Fruit fly (Drosophila melanogaster) whole organism, embryonic: ENCODE data around the gene CG4020.
A peak's percentile ranks its signal among the peaks of the same experiment; 100 is the strongest.

Source experiments
- Bgb ChIP-seq: fragments of 200-800 bp; sonication (Bioruptor generic); IDR thresholded peaks from 2 replicates; pipeline ENCODE4 v1.3.6; 2022; ENCODE audit warnings: missing biosample characterization, missing genetic modification characterization; ENCODE audit not compliant: partially characterized antibody
- CG10979 ChIP-seq: fragments of 200-800 bp; sonication (Bioruptor generic); optimal IDR thresholded peaks from 2 replicates; lab custom pipeline; 2018; ENCODE audit warnings: missing biosample characterization, mild to moderate bottlenecking, missing genetic modification characterization, moderate library complexity
- CG11398 ChIP-seq: fragments of 200-800 bp; sonication (Bioruptor generic); optimal IDR thresholded peaks from 2 replicates; lab custom pipeline; 2016; ENCODE audit warnings: missing biosample characterization, missing genetic modification characterization
- CG15601 ChIP-seq: fragments of 200-800 bp; sonication (Bioruptor generic); optimal IDR thresholded peaks from 3 replicates; lab custom pipeline; 2019; ENCODE audit warnings: missing biosample characterization, mild to moderate bottlenecking, missing genetic modification characterization, moderate library complexity
- CG1603 ChIP-seq: fragments of 200-800 bp; sonication (Bioruptor generic); optimal IDR thresholded peaks from 2 replicates; lab custom pipeline; 2019; ENCODE audit warnings: missing biosample characterization, mild to moderate bottlenecking, missing genetic modification characterization, moderate library complexity
- CG16863 ChIP-seq: fragments of 200-800 bp; sonication (Bioruptor generic); optimal IDR thresholded peaks from 3 replicates; lab custom pipeline; 2016; ENCODE audit warnings: missing biosample characterization, missing genetic modification characterization
- CG17385 ChIP-seq: fragments of 200-800 bp; sonication (Bioruptor generic); optimal IDR thresholded peaks from 3 replicates; lab custom pipeline; 2018; ENCODE audit warnings: missing biosample characterization, mild to moderate bottlenecking, missing genetic modification characterization
- CG2678 ChIP-seq: fragments of 200-800 bp; sonication (Bioruptor generic); optimal IDR thresholded peaks from 3 replicates; lab custom pipeline; 2019; ENCODE audit warnings: missing biosample characterization, mild to moderate bottlenecking, missing genetic modification characterization, moderate library complexity
- CG32532 ChIP-seq: fragments of 200-800 bp; sonication (Bioruptor generic); IDR thresholded peaks from 2 replicates; pipeline ENCODE4 v1.3.6; 2022; ENCODE audit warnings: missing biosample characterization, missing genetic modification characterization
- CG34224 ChIP-seq: fragments of 200-800 bp; sonication (Bioruptor generic); IDR thresholded peaks from 3 replicates; pipeline ENCODE4 v1.3.6; 2022; ENCODE audit warnings: missing biosample characterization, missing genetic modification characterization; ENCODE audit not compliant: partially characterized antibody
- CG4617 ChIP-seq: fragments of 200-800 bp; sonication (Bioruptor generic); optimal IDR thresholded peaks from 3 replicates; lab custom pipeline; 2016; ENCODE audit warnings: missing biosample characterization, missing genetic modification characterization, borderline replicate concordance
- CG6683 ChIP-seq: fragments of 200-800 bp; sonication (Bioruptor generic); optimal IDR thresholded peaks from 2 replicates; lab custom pipeline; 2017; ENCODE audit warnings: missing biosample characterization, mild to moderate bottlenecking, missing genetic modification characterization, missing genetic modification reagents
- CG6791 ChIP-seq: fragments of 200-800 bp; sonication (Bioruptor generic); IDR thresholded peaks from 3 replicates; pipeline ENCODE4 v1.3.6; 2022; ENCODE audit warnings: missing biosample characterization, missing genetic modification characterization; ENCODE audit not compliant: partially characterized antibody
- CHES-1-like ChIP-seq: fragments of 200-800 bp; sonication (Bioruptor generic); optimal IDR thresholded peaks from 2 replicates; lab custom pipeline; 2016; ENCODE audit warnings: missing biosample characterization, missing genetic modification characterization
- Ets97D ChIP-seq: fragments of 200-800 bp; sonication (Bioruptor generic); optimal IDR thresholded peaks from 3 replicates; lab custom pipeline; 2016; ENCODE audit warnings: missing biosample characterization, missing genetic modification characterization
- GATAe ChIP-seq: fragments of 200-800 bp; sonication (Bioruptor generic); conservative IDR thresholded peaks from 2 replicates; pipeline ENCODE4 v1.3.6; 2022; ENCODE audit warnings: missing biosample characterization, missing genetic modification characterization
- MESR4 ChIP-seq: fragments of 200-800 bp; sonication (Bioruptor generic); optimal IDR thresholded peaks from 2 replicates; lab custom pipeline; 2018; ENCODE audit warnings: missing biosample characterization, mild to moderate bottlenecking, missing genetic modification characterization, moderate library complexity
- Oli ChIP-seq: fragments of 200-800 bp; sonication (Bioruptor generic); optimal IDR thresholded peaks from 2 replicates; lab custom pipeline; 2018; ENCODE audit warnings: missing biosample characterization, mild to moderate bottlenecking, missing genetic modification characterization, moderate library complexity
- Scr ChIP-seq: fragments of 200-800 bp; sonication (Bioruptor generic); IDR thresholded peaks from 2 replicates; pipeline ENCODE4 v1.3.6; 2022; ENCODE audit warnings: missing biosample characterization, missing genetic modification characterization; ENCODE audit not compliant: partially characterized antibody
- Side ChIP-seq: fragments of 200-800 bp; sonication (Bioruptor generic); optimal IDR thresholded peaks from 2 replicates; lab custom pipeline; 2016; ENCODE audit warnings: missing biosample characterization, missing genetic modification characterization
- Sry-β ChIP-seq: fragments of 200-800 bp; sonication (Bioruptor generic); optimal IDR thresholded peaks from 2 replicates; lab custom pipeline; 2018; ENCODE audit warnings: missing biosample characterization, mild to moderate bottlenecking, missing genetic modification characterization, moderate library complexity
- Taf1 ChIP-seq: fragments of 200-800 bp; sonication (Bioruptor generic); IDR thresholded peaks from 2 replicates; pipeline ENCODE4 v1.3.6; 2022; ENCODE audit warnings: missing biosample characterization, missing genetic modification characterization
- abd-A ChIP-seq: fragments of 200-800 bp; sonication (Bioruptor generic); optimal IDR thresholded peaks from 3 replicates; lab custom pipeline; 2019; ENCODE audit warnings: missing biosample characterization, mild to moderate bottlenecking, missing genetic modification characterization, moderate library complexity
- al ChIP-seq: fragments of 200-800 bp; sonication (Bioruptor generic); IDR thresholded peaks from 2 replicates; pipeline ENCODE4 v1.3.6; 2022; ENCODE audit warnings: missing biosample characterization, missing genetic modification characterization
- ash1 ChIP-seq: fragments of 200-800 bp; sonication (Bioruptor generic); optimal IDR thresholded peaks from 2 replicates; lab custom pipeline; 2018; ENCODE audit warnings: missing biosample characterization, mild to moderate bottlenecking, missing genetic modification characterization
- br ChIP-seq: fragments of >200 bp; optimal IDR thresholded peaks from 2 replicates; lab custom pipeline; 2017
- bsh ChIP-seq, 2 experiments: fragments of 200-800 bp; sonication (Bioruptor generic); optimal IDR thresholded peaks; 2 replicates each; lab custom pipeline; 2017 to 2018; ENCODE audit warnings: mild to moderate bottlenecking in 2 of 2, missing biosample characterization in 2 of 2, missing genetic modification characterization in 2 of 2, moderate library complexity in 1 of 2
- chinmo ChIP-seq: fragments of 200-800 bp; sonication (Bioruptor generic); IDR thresholded peaks from 4 replicates; pipeline ENCODE4 v1.3.6; 2022; ENCODE audit warnings: missing biosample characterization, missing genetic modification characterization; ENCODE audit not compliant: partially characterized antibody
- crp ChIP-seq, 2 experiments: fragments of 200-800 bp; sonication (Bioruptor generic); optimal IDR thresholded peaks; 2 replicates in 1 of 2; 3 replicates in 1 of 2; lab custom pipeline; 2017; ENCODE audit warnings: missing biosample characterization in 2 of 2, missing genetic modification characterization in 2 of 2, mild to moderate bottlenecking in 1 of 2, moderate library complexity in 1 of 2
- dmrt11E ChIP-seq: fragments of 200-800 bp; sonication (Bioruptor generic); optimal IDR thresholded peaks from 3 replicates; lab custom pipeline; 2018; ENCODE audit warnings: missing biosample characterization, mild to moderate bottlenecking, missing genetic modification characterization, moderate library complexity
- eve ChIP-seq, 2 experiments: fragments of >200 bp; optimal IDR thresholded peaks; 2 replicates each; lab custom pipeline; 2017; ENCODE audit warnings: missing biosample characterization in 2 of 2, missing genetic modification characterization in 2 of 2
- ewg ChIP-seq: fragments of 200-800 bp; sonication (Bioruptor generic); optimal IDR thresholded peaks from 3 replicates; lab custom pipeline; 2017; ENCODE audit warnings: mild to moderate bottlenecking, missing biosample characterization, missing genetic modification reagents, missing genetic modification characterization
- fd64A ChIP-seq: fragments of 200-800 bp; sonication (Bioruptor generic); optimal IDR thresholded peaks from 3 replicates; lab custom pipeline; 2018; ENCODE audit warnings: missing biosample characterization, mild to moderate bottlenecking, missing genetic modification characterization
- gro ChIP-seq: fragments of 200-800 bp; sonication (Bioruptor generic); optimal IDR thresholded peaks from 2 replicates; lab custom pipeline; 2016; ENCODE audit warnings: missing biosample characterization, missing genetic modification characterization
- gsb-n ChIP-seq: fragments of 200-800 bp; sonication (Bioruptor generic); optimal IDR thresholded peaks from 3 replicates; lab custom pipeline; 2018; ENCODE audit warnings: missing biosample characterization, mild to moderate bottlenecking, missing genetic modification characterization
- klu ChIP-seq: fragments of 200-800 bp; sonication (Bioruptor generic); IDR thresholded peaks from 2 replicates; pipeline ENCODE4 v1.3.6; 2022; ENCODE audit warnings: missing biosample characterization, missing genetic modification characterization
- mam ChIP-seq: fragments of 200-800 bp; sonication (Bioruptor generic); optimal IDR thresholded peaks from 3 replicates; lab custom pipeline; 2016; ENCODE audit warnings: missing biosample characterization, missing genetic modification characterization
- mld ChIP-seq: fragments of 200-800 bp; sonication (Bioruptor generic); IDR thresholded peaks from 3 replicates; pipeline ENCODE4 v1.3.6; 2022; ENCODE audit warnings: missing biosample characterization, missing genetic modification characterization; ENCODE audit not compliant: partially characterized antibody
- nom ChIP-seq: fragments of 200-800 bp; sonication (Bioruptor generic); optimal IDR thresholded peaks from 2 replicates; lab custom pipeline; 2017; ENCODE audit warnings: missing biosample characterization, missing genetic modification characterization, mild to moderate bottlenecking, moderate library complexity, missing genetic modification reagents
- pho ChIP-seq: fragments of 200-800 bp; sonication (Bioruptor generic); optimal IDR thresholded peaks from 2 replicates; lab custom pipeline; 2016; ENCODE audit warnings: missing biosample characterization, missing genetic modification characterization
- phol ChIP-seq: fragments of 200-800 bp; sonication (Bioruptor generic); optimal IDR thresholded peaks from 3 replicates; lab custom pipeline; 2018; ENCODE audit warnings: missing biosample characterization, mild to moderate bottlenecking, missing genetic modification characterization, moderate library complexity
- ro ChIP-seq: fragments of 200-800 bp; sonication (Bioruptor generic); IDR thresholded peaks from 2 replicates; pipeline ENCODE4 v1.3.6; 2022; ENCODE audit warnings: missing biosample characterization, missing genetic modification characterization
- sens ChIP-seq: fragments of 200-800 bp; sonication (Bioruptor generic); peaks from one replicate; lab custom pipeline; 2016; ENCODE audit warnings: missing biosample characterization, missing genetic modification characterization
- sim ChIP-seq: fragments of 200-800 bp; sonication (Bioruptor generic); IDR thresholded peaks from 2 replicates; pipeline ENCODE4 v1.3.6; 2022; ENCODE audit warnings: missing biosample characterization, missing genetic modification characterization
- slou ChIP-seq: fragments of 200-800 bp; sonication (Bioruptor generic); optimal IDR thresholded peaks from 3 replicates; lab custom pipeline; 2016; ENCODE audit warnings: missing biosample characterization, missing genetic modification characterization
- sna ChIP-seq: fragments of 200-800 bp; sonication (Bioruptor generic); IDR thresholded peaks from 2 replicates; pipeline ENCODE4 v1.3.6; 2022; ENCODE audit warnings: missing biosample characterization, missing genetic modification characterization; ENCODE audit not compliant: partially characterized antibody
- tup ChIP-seq: fragments of 200-800 bp; sonication (Bioruptor generic); optimal IDR thresholded peaks from 2 replicates; lab custom pipeline; 2016; ENCODE audit warnings: missing biosample characterization, mild to moderate bottlenecking, missing genetic modification characterization, moderate library complexity
- unc-4 ChIP-seq: fragments of 200-800 bp; sonication (Bioruptor generic); IDR thresholded peaks from 2 replicates; pipeline ENCODE4 v1.3.6; 2022; ENCODE audit warnings: missing biosample characterization, missing genetic modification characterization; ENCODE audit not compliant: partially characterized antibody
- vnd ChIP-seq: fragments of 200-800 bp; sonication (Bioruptor generic); IDR thresholded peaks from 3 replicates; pipeline ENCODE4 v1.3.6; 2022; ENCODE audit warnings: missing biosample characterization, missing genetic modification characterization; ENCODE audit not compliant: partially characterized antibody
- yki ChIP-seq: fragments of >200 bp; optimal IDR thresholded peaks from 3 replicates; lab custom pipeline; 2018

CG4020 gene

dm6 chrX:5907916-5908315 is 2.4 kb downstream of the CG4020 start, which contains the start of gene CG12236 (continued):
- TF ChIP-seq al = no peak
- TF ChIP-seq CG6791 (GFP tag; lab: Robert Waterston, UW) = peak; percentile 59; the same call in 2 of the 3 replicates
- peak; percentile 97 for TF ChIP-seq Ets97D (GFP tag; lab: Kevin White, UChicago)
- TF ChIP-seq CHES-1-like = peak; percentile 75
- TF ChIP-seq sim (GFP tag; lab: Robert Waterston, UW) = no peak
- peak; percentile 56 for TF ChIP-seq gro (GFP tag; lab: Kevin White, UChicago)
- no peak for TF ChIP-seq yki
- peak in 1 of 2 experiments; percentile 12 for TF ChIP-seq bsh (GFP tag; optimal IDR thresholded peaks at IDR 0.05; lab: Kevin White, UChicago)
- TF ChIP-seq CG15601 (tag; lab: Kevin White, UChicago) = peak; percentile 33
- peak; percentile 90 for TF ChIP-seq MESR4 (GFP tag; lab: Kevin White, UChicago)
- TF ChIP-seq CG32532 = peak; percentile 69
- peak; percentile 63 for TF ChIP-seq ash1 (GFP tag; lab: Kevin White, UChicago)
- peak; percentile 3 for TF ChIP-seq Oli (tag; lab: Kevin White, UChicago)
- TF ChIP-seq mld (GFP tag; lab: Robert Waterston, UW) = no peak
- peak; percentile 79 for TF ChIP-seq CG4617 (GFP tag; lab: Kevin White, UChicago)
- peak; percentile 49 for TF ChIP-seq mam
- TF ChIP-seq Taf1 (GFP tag; lab: Robert Waterston, UW) = no peak
- TF ChIP-seq vnd = no peak
- no peak for TF ChIP-seq fd64A (GFP tag; lab: Kevin White, UChicago)
- TF ChIP-seq CG16863 (GFP tag; lab: Kevin White, UChicago) = no peak
- TF ChIP-seq GATAe = no peak
- no peak for TF ChIP-seq br
- peak; percentile 29 for TF ChIP-seq dmrt11E
- peak; percentile 33; the same call in 1 of the 2 replicates for TF ChIP-seq Bgb (GFP tag; lab: Robert Waterston, UW)
- TF ChIP-seq CG17385 (GFP tag; lab: Kevin White, UChicago) = peak; percentile 40
- TF ChIP-seq Side (GFP tag; lab: Kevin White, UChicago) = peak; percentile 29
- TF ChIP-seq Sry-β (GFP tag; lab: Kevin White, UChicago) = no peak
- TF ChIP-seq Scr (GFP tag; lab: Robert Waterston, UW) = 0 out of 2 replicates have a peak, but pooled peaks have one; percentile 23
- peak; percentile 45 for TF ChIP-seq pho
- peak; percentile 85 for TF ChIP-seq sens (GFP tag; lab: Kevin White, UChicago)
- no peak for TF ChIP-seq ro
- TF ChIP-seq CG10979 (tag; lab: Kevin White, UChicago) = peak; percentile 28
- no peak for TF ChIP-seq sna (GFP tag; lab: Robert Waterston, UW)
- TF ChIP-seq CG6683 = no peak
- TF ChIP-seq klu = no peak
- peak; percentile 100 for TF ChIP-seq phol (tag; lab: Kevin White, UChicago)
- peak; percentile 42; the same call in 1 of the 2 replicates for TF ChIP-seq unc-4 (GFP tag; lab: Robert Waterston, UW)
- TF ChIP-seq chinmo (GFP tag; lab: Robert Waterston, UW) = no peak
- TF ChIP-seq gsb-n = peak; percentile 57
- no peak for TF ChIP-seq tup (GFP tag; lab: Kevin White, UChicago)
- peak; percentile 34 for TF ChIP-seq ewg (GFP tag; lab: Kevin White, UChicago)
- TF ChIP-seq CG11398 (GFP tag; lab: Kevin White, UChicago) = no peak
- no peak for TF ChIP-seq eve (GFP tag; optimal IDR thresholded peaks at IDR 0.05; lab: Kevin White, UChicago)
- no peak for TF ChIP-seq abd-A (tag; lab: Kevin White, UChicago)
- TF ChIP-seq CG1603 (tag; lab: Kevin White, UChicago) = peak; percentile 88
- no peak for TF ChIP-seq CG2678 (tag; lab: Kevin White, UChicago)
- peak; percentile 11 for TF ChIP-seq slou
- TF ChIP-seq crp (GFP tag; optimal IDR thresholded peaks at IDR 0.05; lab: Kevin White, UChicago) = peak in 1 of 2 experiments; percentile 52
- no peak for TF ChIP-seq CG34224 (GFP tag; lab: Robert Waterston, UW)
- peak; percentile 44 for TF ChIP-seq nom (GFP tag; lab: Kevin White, UChicago)
